Fruit fly (Drosophila melanogaster): ENCODE results near the gene MED1.

DNA sequence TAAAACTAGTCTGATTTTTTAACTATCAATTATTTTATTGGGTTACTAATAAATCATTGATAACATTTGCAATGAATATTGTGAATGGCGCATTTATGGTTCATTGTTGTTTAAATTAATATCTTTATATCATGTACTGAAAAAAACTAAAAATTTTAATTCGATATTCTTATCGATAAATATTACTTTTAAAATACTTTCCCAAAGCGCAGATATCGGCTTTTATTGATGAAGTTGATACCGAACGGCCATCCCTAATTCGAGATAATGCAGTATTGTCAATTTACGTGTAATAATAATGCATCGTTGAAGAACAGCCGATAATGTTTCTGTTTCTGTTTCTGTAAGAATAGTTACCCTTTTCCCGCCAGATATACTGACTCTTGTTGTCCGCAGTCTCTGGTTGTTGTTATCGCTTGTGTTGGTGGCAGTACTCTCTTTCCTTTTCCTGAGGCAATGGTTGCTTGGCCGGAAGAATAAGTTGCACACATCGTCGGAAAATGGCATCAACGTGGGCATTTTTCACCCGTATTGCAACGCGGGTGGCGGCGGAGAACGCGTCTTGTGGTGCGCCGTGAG, 8.1 kb downstream of the MED1 start:
- TF ChIP-seq pad (GFP tag; optimal IDR thresholded peaks at IDR 0.05) (no peak), Clk (GFP tag; optimal IDR thresholded peaks at IDR 0.05) (no peak), CG12768 (GFP tag; optimal IDR thresholded peaks at IDR 0.05) (no peak)
